Worm (Caenorhabditis elegans) whole organism, early embryonic: ENCODE data around the gene cua-1.

Source experiments
- aly-1 ChIP-seq: sonication (generic microtip); optimal IDR thresholded peaks from 2 replicates; lab custom pipeline; 2016; ENCODE audit warnings: missing genetic modification characterization, missing compliant biosample characterization
- ama-1 ChIP-seq: fragments of 150-350 bp; optimal IDR thresholded peaks from 2 replicates; lab custom pipeline; 2014
- ceh-13 ChIP-seq: fragments of 200-800 bp; sonication (Bioruptor generic); optimal IDR thresholded peaks from 2 replicates; lab custom pipeline; 2018; ENCODE audit warnings: mild to moderate bottlenecking, missing genetic modification characterization, missing compliant biosample characterization
- flt-1 ChIP-seq: fragments of 200-800 bp; sonication (Bioruptor generic); IDR thresholded peaks from 2 replicates; pipeline ENCODE4 v1.3.6; 2022; ENCODE audit warnings: missing genetic modification characterization, missing compliant biosample characterization
- hnd-1 ChIP-seq: sonication (generic microtip); optimal IDR thresholded peaks from 2 replicates; lab custom pipeline; 2016; ENCODE audit warnings: missing genetic modification characterization, missing compliant biosample characterization
- pes-1 ChIP-seq: fragments of 200-800 bp; sonication (Bioruptor generic); IDR thresholded peaks from 2 replicates; pipeline ENCODE4 v1.3.6; 2022; ENCODE audit warnings: missing genetic modification reagents, missing genetic modification characterization, missing compliant biosample characterization
- sea-1 ChIP-seq: fragments of 200-800 bp; sonication (Bioruptor generic); conservative IDR thresholded peaks from 2 replicates; pipeline ENCODE4 v1.3.6; 2022; ENCODE audit warnings: missing genetic modification characterization, missing compliant biosample characterization

- no peak for TF ChIP-seq pes-1 (GFP tag; lab: Robert Waterston, UW)
- TF ChIP-seq ceh-13 (GFP tag; lab: Kevin White, UChicago), result no peak
- TF ChIP-seq ama-1 (lab: Kevin White, UChicago), result no peak
- TF ChIP-seq flt-1 (GFP tag; lab: Robert Waterston, UW), result no peak
- no peak for TF ChIP-seq sea-1
- TF ChIP-seq hnd-1 (tag; lab: Kevin White, UChicago), result no peak
- no peak for TF ChIP-seq aly-1 (tag; lab: Kevin White, UChicago)
Measured at ce11 chrIII:13404418-13404817, 50.7 kb downstream of the cua-1 start, which contains the start of gene ttr-52.
